Fruit fly (Drosophila melanogaster): Measurements from ENCODE around the gene CG33667.
"Not testable (repeated sequence)": the region's sequence is repeated elsewhere in the genome, so short reads cannot be mapped to it uniquely, and the experiment has no call there.

- not testable (repeated sequence) for TF ChIP-seq Pif1A (GFP tag; optimal IDR thresholded peaks at IDR 0.05); CG8159 (tag; optimal IDR thresholded peaks at IDR 0.05); rn (GFP tag; IDR thresholded peaks at IDR 0.05); CG17806 (tag; optimal IDR thresholded peaks at IDR 0.05); CG10348 (GFP tag; IDR thresholded peaks at IDR 0.05); gl (tag; optimal IDR thresholded peaks at IDR 0.05); CG15710 (tag; optimal IDR thresholded peaks at IDR 0.05); CG13204 (GFP tag; optimal IDR thresholded peaks at IDR 0.05); EcR (GFP tag; optimal IDR thresholded peaks at IDR 0.05); CG9948 (tag; optimal IDR thresholded peaks at IDR 0.05); CG14655 (GFP tag; optimal IDR thresholded peaks at IDR 0.05)
Observed at dm6 chrX:6472278-6472677, at the start of gene CG33667.
